Worm (Caenorhabditis elegans) whole organism, early embryonic: ENCODE results near the gene catp-3.

ENCODE experiments used
- B0310.2 ChIP-seq: sonication (generic microtip); optimal IDR thresholded peaks from 2 replicates; lab custom pipeline; 2016; ENCODE audit warnings: mild to moderate bottlenecking, missing genetic modification characterization, missing compliant biosample characterization
- F13C5.2 ChIP-seq: sonication (generic microtip); optimal IDR thresholded peaks from 2 replicates; lab custom pipeline; 2017; ENCODE audit warnings: mild to moderate bottlenecking, missing genetic modification characterization, inconsistent platforms, missing compliant biosample characterization
- aly-1 ChIP-seq: sonication (generic microtip); optimal IDR thresholded peaks from 2 replicates; lab custom pipeline; 2016; ENCODE audit warnings: missing genetic modification characterization, missing compliant biosample characterization
- ama-1 ChIP-seq: fragments of 150-350 bp; optimal IDR thresholded peaks from 2 replicates; lab custom pipeline; 2014
- ceh-13 ChIP-seq: fragments of 200-800 bp; sonication (Bioruptor generic); optimal IDR thresholded peaks from 2 replicates; lab custom pipeline; 2018; ENCODE audit warnings: mild to moderate bottlenecking, missing genetic modification characterization, missing compliant biosample characterization
- ceh-36 ChIP-seq: sonication (generic microtip); optimal IDR thresholded peaks from 2 replicates; lab custom pipeline; 2016; ENCODE audit warnings: missing genetic modification characterization, inconsistent platforms, missing compliant biosample characterization
- ets-7 ChIP-seq: sonication (generic microtip); optimal IDR thresholded peaks from 2 replicates; lab custom pipeline; 2016; ENCODE audit warnings: missing genotype, missing genetic modification characterization, missing compliant biosample characterization
- flt-1 ChIP-seq: fragments of 200-800 bp; sonication (Bioruptor generic); IDR thresholded peaks from 2 replicates; pipeline ENCODE4 v1.3.6; 2022; ENCODE audit warnings: missing genetic modification characterization, missing compliant biosample characterization
- hmbx-1 ChIP-seq: sonication (generic microtip); optimal IDR thresholded peaks from 2 replicates; lab custom pipeline; 2016; ENCODE audit warnings: mild to moderate bottlenecking, missing genetic modification characterization, missing compliant biosample characterization
- hmg-4 ChIP-seq: fragments of 200-800 bp; sonication (Bioruptor generic); optimal IDR thresholded peaks from 2 replicates; lab custom pipeline; 2018; ENCODE audit warnings: mild to moderate bottlenecking, missing genetic modification characterization, missing compliant biosample characterization
- hnd-1 ChIP-seq: sonication (generic microtip); optimal IDR thresholded peaks from 2 replicates; lab custom pipeline; 2016; ENCODE audit warnings: missing genetic modification characterization, missing compliant biosample characterization
- pes-1 ChIP-seq: fragments of 200-800 bp; sonication (Bioruptor generic); IDR thresholded peaks from 2 replicates; pipeline ENCODE4 v1.3.6; 2022; ENCODE audit warnings: missing genetic modification reagents, missing genetic modification characterization, missing compliant biosample characterization
- scrt-1 ChIP-seq: fragments of 200-800 bp; sonication (Bioruptor generic); IDR thresholded peaks from 2 replicates; pipeline ENCODE4 v1.3.6; 2022; ENCODE audit warnings: missing genetic modification characterization, missing compliant biosample characterization
- sea-1 ChIP-seq: fragments of 200-800 bp; sonication (Bioruptor generic); conservative IDR thresholded peaks from 2 replicates; pipeline ENCODE4 v1.3.6; 2022; ENCODE audit warnings: missing genetic modification characterization, missing compliant biosample characterization
- tbx-11 ChIP-seq: fragments of 200-800 bp; sonication (Bioruptor generic); IDR thresholded peaks from 2 replicates; pipeline ENCODE4 v1.3.6; 2022; ENCODE audit warnings: missing genetic modification characterization, missing compliant biosample characterization
- tbx-37 ChIP-seq: fragments of 200-800 bp; sonication (Bioruptor generic); conservative IDR thresholded peaks from 2 replicates; pipeline ENCODE4 v1.3.6; 2022; ENCODE audit warnings: missing genetic modification reagents, missing genetic modification characterization, missing compliant biosample characterization
- tra-4 ChIP-seq: sonication (generic microtip); optimal IDR thresholded peaks from 2 replicates; lab custom pipeline; 2017; ENCODE audit warnings: missing genetic modification characterization, missing compliant biosample characterization

catp-3 gene

ce11 chrV:8039085-8039525 is 36.7 kb upstream of the catp-3 start:
- no peak for TF ChIP-seq pes-1 (GFP tag; lab: Robert Waterston, UW)
- no peak for TF ChIP-seq F13C5.2 (tag; lab: Kevin White, UChicago)
- TF ChIP-seq B0310.2 (tag; lab: Kevin White, UChicago) = peak; percentile 41
- peak; percentile 62 for TF ChIP-seq ama-1 (lab: Kevin White, UChicago)
- TF ChIP-seq flt-1 (GFP tag; lab: Robert Waterston, UW) = peak; percentile 13; the same call in 1 of the 2 replicates

ce11 chrV:8039606-8040005 is 36.2 kb upstream of the catp-3 start:
- TF ChIP-seq scrt-1 (GFP tag; lab: Robert Waterston, UW) = no peak
- 0 out of 2 replicates have a peak, but pooled peaks have one; percentile 28 for TF ChIP-seq sea-1
- peak; percentile 57 for TF ChIP-seq ama-1 (lab: Kevin White, UChicago)

- TF ChIP-seq hmg-4 (GFP tag; lab: Kevin White, UChicago) (peak; percentile 3), ceh-36 (peak; percentile 2), scrt-1 (GFP tag; lab: Robert Waterston, UW) (no peak), flt-1 (GFP tag; lab: Robert Waterston, UW) (no peak), ama-1 (lab: Kevin White, UChicago) (peak; percentile 82)
These were observed 35.3 kb upstream of the catp-3 start for ce11 chrV:8040247-8041084.

- TF ChIP-seq hmg-4 (GFP tag; lab: Kevin White, UChicago) = no peak
These were observed 34.4 kb upstream of the catp-3 start for ce11 chrV:8041336-8041868.

- TF ChIP-seq sea-1 (no peak), tbx-11 (GFP tag; lab: Robert Waterston, UW) (no peak), tbx-37 (GFP tag; lab: Robert Waterston, UW) (no peak), hmbx-1 (no peak), ceh-13 (no peak), ama-1 (lab: Kevin White, UChicago) (no peak), hnd-1 (no peak), aly-1 (tag; lab: Kevin White, UChicago) (no peak), flt-1 (GFP tag; lab: Robert Waterston, UW) (no peak), tra-4 (no peak), F13C5.2 (tag; lab: Kevin White, UChicago) (no peak)
These were observed 32.1 kb upstream of the catp-3 start for ce11 chrV:8043664-8044063.

ce11 chrV:8044957-8045356 is 30.9 kb upstream of the catp-3 start:
- TF ChIP-seq hmg-4 (GFP tag; lab: Kevin White, UChicago) = peak; percentile 33
- TF ChIP-seq hmbx-1 = no peak

ce11 chrV:8046706-8047105 is 29.1 kb upstream of the catp-3 start, which contains the start of gene ZC513.3:
ZC513.3 (plus strand) TSS chrV:8047006.
- TF ChIP-seq tbx-11 (GFP tag; lab: Robert Waterston, UW) (no peak), F13C5.2 (tag; lab: Kevin White, UChicago) (no peak), tbx-37 (GFP tag; lab: Robert Waterston, UW) (no peak), hmbx-1 (no peak), hnd-1 (no peak), hmg-4 (GFP tag; lab: Kevin White, UChicago) (no peak), ceh-36 (no peak)

ce11 chrV:8050059-8050677 is 25.6 kb upstream of the catp-3 start:
- TF ChIP-seq scrt-1 (GFP tag; lab: Robert Waterston, UW) (no peak), B0310.2 (tag; lab: Kevin White, UChicago) (no peak), F13C5.2 (tag; lab: Kevin White, UChicago) (no peak), ets-7 (tag; lab: Kevin White, UChicago) (no peak), tra-4 (no peak)

- TF ChIP-seq ets-7 (tag; lab: Kevin White, UChicago) (no peak), hmg-4 (GFP tag; lab: Kevin White, UChicago) (no peak), tbx-11 (GFP tag; lab: Robert Waterston, UW) (no peak), hnd-1 (no peak), B0310.2 (tag; lab: Kevin White, UChicago) (no peak), tra-4 (no peak), ama-1 (lab: Kevin White, UChicago) (no peak), flt-1 (GFP tag; lab: Robert Waterston, UW) (no peak), pes-1 (GFP tag; lab: Robert Waterston, UW) (no peak)
These were observed 25.0 kb upstream of the catp-3 start, which contains the start of gene col-43 for ce11 chrV:8050811-8051210. col-43 (minus strand) TSS chrV:8050911.
